Worm (Caenorhabditis elegans) whole organism, L4/young adult: ENCODE measurements around the gene tax-4.

Experiments used
- W03F9.2 ChIP-seq: fragments of 150-350 bp; optimal IDR thresholded peaks from 2 replicates; lab custom pipeline; 2014; ENCODE audit warnings: missing biosample characterization, missing genetic modification characterization
- dao-5 ChIP-seq: sonication (generic microtip); optimal IDR thresholded peaks from 2 replicates; lab custom pipeline; 2016; ENCODE audit warnings: missing genotype, missing genetic modification characterization, moderate library complexity, missing compliant biosample characterization
- him-1 ChIP-seq: sonication (generic microtip); optimal IDR thresholded peaks from 2 replicates; lab custom pipeline; 2016; ENCODE audit warnings: missing genotype, missing genetic modification reagents, missing genetic modification characterization, missing compliant biosample characterization

DNA sequence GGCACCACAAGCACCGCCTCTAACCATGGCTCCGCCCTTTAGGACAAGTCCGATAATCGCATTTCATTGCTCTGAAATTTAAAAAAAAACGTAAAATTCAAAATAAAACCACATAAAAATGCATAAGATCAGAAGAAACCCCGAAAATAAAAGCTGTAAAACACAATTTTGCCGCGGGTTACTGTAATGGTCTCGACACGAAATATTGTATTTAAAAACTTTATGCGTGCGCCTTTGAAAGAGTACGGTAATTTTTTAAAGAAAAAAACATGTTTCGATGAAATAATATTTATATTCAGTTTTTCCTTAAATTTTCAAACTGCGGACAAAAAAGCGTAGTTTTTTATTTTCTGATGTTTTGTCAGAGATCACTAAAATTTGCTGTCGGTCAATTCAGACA, 47.4 kb downstream of the tax-4 start, which contains the start of gene rnr-1:
- TF ChIP-seq him-1 (no peak), dao-5 (no peak), W03F9.2 (tag; lab: Kevin White, UChicago) (no peak)
